Worm (Caenorhabditis elegans) whole organism, young adult: ENCODE data around the gene M7.12.

ENCODE experiments used
- F10E7.11 ChIP-seq: sonication (generic microtip); optimal IDR thresholded peaks from 2 replicates; lab custom pipeline; 2017; ENCODE audit warnings: mild to moderate bottlenecking, missing genetic modification characterization, moderate library complexity, missing compliant biosample characterization
- F37B4.10 ChIP-seq: fragments of 200-800 bp; sonication (Bioruptor generic); IDR thresholded peaks from 2 replicates; pipeline ENCODE4 v1.3.6; 2022; ENCODE audit warnings: missing genetic modification characterization, missing compliant biosample characterization
- ccch-3 ChIP-seq: fragments of 200-800 bp; sonication (Bioruptor generic); optimal IDR thresholded peaks from 2 replicates; lab custom pipeline; 2018; ENCODE audit warnings: mild to moderate bottlenecking, missing genetic modification characterization, missing compliant biosample characterization
- cebp-1 ChIP-seq, 2 experiments: fragments of 200-800 bp in 1 of 2; sonication (Bioruptor generic) in 1 of 2; sonication (generic microtip) in 1 of 2; IDR thresholded peaks in 1 of 2; optimal IDR thresholded peaks in 1 of 2; 2 replicates each; pipeline versions ENCODE4 v1.3.6 to Lab custom; 2017 to 2022; ENCODE audit warnings: missing compliant biosample characterization in 2 of 2, missing genetic modification characterization in 2 of 2, mild to moderate bottlenecking in 1 of 2, missing genetic modification reagents in 1 of 2, moderate library complexity in 1 of 2
- dpff-1 ChIP-seq: sonication (generic microtip); optimal IDR thresholded peaks from 2 replicates; lab custom pipeline; 2017; ENCODE audit warnings: mild to moderate bottlenecking, missing genetic modification characterization, missing compliant biosample characterization
- lin-35 ChIP-seq, 3 experiments: fragments of 150-350 bp in 2 of 3; sonication (generic microtip) in 1 of 3; optimal IDR thresholded peaks; 2 replicates each; lab custom pipeline; 2014 to 2018; ENCODE audit warnings: missing biosample characterization in 3 of 3, missing genetic modification characterization in 3 of 3, missing genetic modification reagents in 3 of 3
- lsl-1 ChIP-seq: fragments of 200-800 bp; sonication (Bioruptor generic); optimal IDR thresholded peaks from 2 replicates; lab custom pipeline; 2018; ENCODE audit warnings: mild to moderate bottlenecking, missing genetic modification characterization, moderate library complexity, missing compliant biosample characterization
- nfya-2 ChIP-seq: fragments of 200-800 bp; sonication (Bioruptor generic); IDR thresholded peaks from 2 replicates; pipeline ENCODE4 v1.3.6; 2022; ENCODE audit warnings: missing genetic modification reagents, missing genetic modification characterization, missing compliant biosample characterization
- nfyb-1 ChIP-seq: fragments of 200-800 bp; sonication (Bioruptor generic); IDR thresholded peaks from 2 replicates; pipeline ENCODE4 v1.3.6; 2022; ENCODE audit warnings: missing genetic modification reagents, missing genetic modification characterization, missing compliant biosample characterization
- rcor-1 ChIP-seq: fragments of 200-800 bp; sonication (Bioruptor generic); IDR thresholded peaks from 2 replicates; pipeline ENCODE4 v1.3.6; 2022; ENCODE audit warnings: missing genetic modification reagents, missing genetic modification characterization, missing compliant biosample characterization
- snpc-4 ChIP-seq, 5 experiments: fragments of 150-350 bp in 1 of 5; sonication (generic microtip) in 4 of 5; optimal IDR thresholded peaks; 2 replicates each; lab custom pipeline; 2014 to 2018; ENCODE audit warnings: missing genetic modification characterization in 5 of 5, missing biosample characterization in 3 of 5, antibody characterized with exemption in 2 of 5, mild to moderate bottlenecking in 2 of 5, missing compliant biosample characterization in 2 of 5, missing genotype in 2 of 5, moderate library complexity in 2 of 5, missing genetic modification reagents in 1 of 5
- tbx-9 ChIP-seq: sonication (generic microtip); optimal IDR thresholded peaks from 2 replicates; lab custom pipeline; 2016; ENCODE audit warnings: borderline replicate concordance, missing genetic modification characterization, inconsistent platforms, missing compliant biosample characterization
- ztf-22 ChIP-seq: fragments of 200-800 bp; sonication (Bioruptor generic); optimal IDR thresholded peaks from 2 replicates; lab custom pipeline; 2018; ENCODE audit warnings: mild to moderate bottlenecking, missing genetic modification characterization, moderate library complexity, missing compliant biosample characterization
- ztf-26 ChIP-seq: sonication (generic microtip); optimal IDR thresholded peaks from 2 replicates; lab custom pipeline; 2017; ENCODE audit warnings: missing genetic modification characterization, missing compliant biosample characterization

ce11 chrIV:11097795-11098194 lies at the start of gene M7.12:
- TF ChIP-seq nfyb-1 (GFP tag; lab: Robert Waterston, UW) (no peak), ztf-22 (GFP tag; lab: Kevin White, UChicago) (no peak), lsl-1 (GFP tag; lab: Kevin White, UChicago) (no peak), nfya-2 (GFP tag; lab: Robert Waterston, UW) (no peak), snpc-4 (GFP tag; optimal IDR thresholded peaks at IDR 0.05; lab: Kevin White, UChicago) (no peak), snpc-4 (tag; optimal IDR thresholded peaks at IDR 0.05; lab: Kevin White, UChicago) (no peak), dpff-1 (tag; lab: Kevin White, UChicago) (no peak), tbx-9 (tag; lab: Kevin White, UChicago) (no peak), cebp-1 (GFP tag; IDR thresholded peaks at IDR 0.05; lab: Robert Waterston, UW) (no peak), cebp-1 (tag; optimal IDR thresholded peaks at IDR 0.05; lab: Kevin White, UChicago) (no peak), rcor-1 (no peak), lin-35 (GFP tag; optimal IDR thresholded peaks at IDR 0.05; lab: Kevin White, UChicago) (no peak), F37B4.10 (GFP tag; lab: Robert Waterston, UW) (no peak), F10E7.11 (no peak), ztf-26 (tag; lab: Kevin White, UChicago) (no peak), ccch-3 (GFP tag; lab: Kevin White, UChicago) (no peak)
